Worm (Caenorhabditis elegans) whole organism, L1 larva: ENCODE results near the gene F18A12.2.

Source experiments
- C04F5.9 ChIP-seq: sonication (generic microtip); optimal IDR thresholded peaks from 2 replicates; lab custom pipeline; 2016; ENCODE audit warnings: missing genetic modification characterization, missing compliant biosample characterization
- C34B4.2 ChIP-seq: sonication (generic microtip); optimal IDR thresholded peaks from 2 replicates; lab custom pipeline; 2017; ENCODE audit warnings: mild to moderate bottlenecking, missing genetic modification characterization, missing compliant biosample characterization
- aha-1 ChIP-seq: fragments of 150-350 bp; optimal IDR thresholded peaks from 2 replicates; lab custom pipeline; 2014; ENCODE audit warnings: missing biosample characterization, missing genetic modification characterization
- aly-2 ChIP-seq: fragments of 150-350 bp; optimal IDR thresholded peaks from 2 replicates; lab custom pipeline; 2014; ENCODE audit warnings: missing biosample characterization, missing genetic modification characterization
- ama-1 ChIP-seq: fragments of 150-350 bp; optimal IDR thresholded peaks from 2 replicates; lab custom pipeline; 2014
- blmp-1 ChIP-seq: fragments of 150-350 bp; optimal IDR thresholded peaks from 2 replicates; lab custom pipeline; 2014; ENCODE audit warnings: missing biosample characterization, missing genetic modification characterization
- ceh-63 ChIP-seq: fragments of 200-800 bp; sonication (Bioruptor generic); optimal IDR thresholded peaks from 2 replicates; lab custom pipeline; 2018; ENCODE audit warnings: mild to moderate bottlenecking, missing genetic modification characterization, missing compliant biosample characterization
- ceh-82 ChIP-seq, 3 experiments: fragments of 150-350 bp in 1 of 3; sonication (generic microtip) in 2 of 3; optimal IDR thresholded peaks; 2 replicates each; lab custom pipeline; 2014 to 2017; ENCODE audit warnings: missing biosample characterization in 3 of 3, missing genetic modification characterization in 3 of 3
- ceh-88 ChIP-seq: fragments of 200-800 bp; sonication (Bioruptor generic); IDR thresholded peaks from 2 replicates; pipeline ENCODE4 v1.3.6; 2022; ENCODE audit warnings: missing genetic modification characterization, missing compliant biosample characterization
- ceh-90 ChIP-seq: sonication (generic microtip); optimal IDR thresholded peaks from 2 replicates; lab custom pipeline; 2016; ENCODE audit warnings: missing genetic modification characterization, missing compliant biosample characterization
- ces-1 ChIP-seq: fragments of 150-350 bp; optimal IDR thresholded peaks from 2 replicates; lab custom pipeline; 2014; ENCODE audit warnings: missing biosample characterization, missing genetic modification reagents, missing genetic modification characterization
- dsc-1 ChIP-seq: sonication (generic microtip); optimal IDR thresholded peaks from 2 replicates; lab custom pipeline; 2016; ENCODE audit warnings: mild to moderate bottlenecking, missing genetic modification characterization, missing compliant biosample characterization
- egl-27 ChIP-seq, 2 experiments: fragments of 150-350 bp in 1 of 2; sonication (generic microtip); optimal IDR thresholded peaks; 3 replicates each; lab custom pipeline; 2017 to 2018; ENCODE audit warnings: missing biosample characterization in 2 of 2, missing genetic modification characterization in 2 of 2, missing genetic modification reagents in 2 of 2
- elt-3 ChIP-seq, 6 experiments: fragments of 150-350 bp in 1 of 6; sonication (generic microtip); optimal IDR thresholded peaks; 2 replicates each; lab custom pipeline; 2017 to 2018; ENCODE audit warnings: missing biosample characterization in 6 of 6, missing genetic modification characterization in 6 of 6, inconsistent platforms in 1 of 6
- ets-5 ChIP-seq: fragments of 200-800 bp; sonication (Bioruptor generic); IDR thresholded peaks from 2 replicates; pipeline ENCODE4 v1.3.6; 2022; ENCODE audit warnings: missing genetic modification characterization, missing compliant biosample characterization
- fkh-10 ChIP-seq: sonication (generic microtip); optimal IDR thresholded peaks from 2 replicates; lab custom pipeline; 2017; ENCODE audit warnings: missing biosample characterization, missing genetic modification reagents, missing genetic modification characterization
- fkh-4 ChIP-seq: sonication (generic microtip); optimal IDR thresholded peaks from 2 replicates; lab custom pipeline; 2016; ENCODE audit warnings: missing compliant biosample characterization, missing genetic modification characterization, borderline replicate concordance
- fkh-8 ChIP-seq: sonication (generic microtip); optimal IDR thresholded peaks from 2 replicates; lab custom pipeline; 2016; ENCODE audit warnings: mild to moderate bottlenecking, missing genetic modification characterization, missing compliant biosample characterization
- fos-1 ChIP-seq: fragments of 150-350 bp; optimal IDR thresholded peaks from 2 replicates; lab custom pipeline; 2014; ENCODE audit warnings: missing biosample characterization, missing genetic modification characterization
- hpl-2 ChIP-seq: fragments of 150-350 bp; optimal IDR thresholded peaks from 2 replicates; lab custom pipeline; 2014; ENCODE audit warnings: missing biosample characterization, missing genetic modification reagents, missing genetic modification characterization
- irx-1 ChIP-seq: sonication (generic microtip); optimal IDR thresholded peaks from 2 replicates; lab custom pipeline; 2016; ENCODE audit warnings: missing genetic modification characterization, missing compliant biosample characterization
- isw-1 ChIP-seq: fragments of 200-800 bp; sonication (Bioruptor generic); IDR thresholded peaks from 2 replicates; pipeline ENCODE4 v1.3.6; 2022; ENCODE audit warnings: missing genetic modification characterization, missing compliant biosample characterization
- lin-13 ChIP-seq: fragments of 150-350 bp; optimal IDR thresholded peaks from 2 replicates; lab custom pipeline; 2014; ENCODE audit warnings: missing biosample characterization, missing genetic modification reagents, missing genetic modification characterization
- lin-14 ChIP-seq: fragments of 200-800 bp; sonication (Bioruptor generic); optimal IDR thresholded peaks from 2 replicates; lab custom pipeline; 2018; ENCODE audit warnings: mild to moderate bottlenecking, missing genetic modification characterization, moderate library complexity, missing compliant biosample characterization
- lin-15B ChIP-seq: fragments of 150-350 bp; sonication (generic microtip); optimal IDR thresholded peaks from 3 replicates; lab custom pipeline; 2014; ENCODE audit warnings: missing biosample characterization, missing genetic modification characterization
- lin-39 ChIP-seq: fragments of 150-350 bp; optimal IDR thresholded peaks from 2 replicates; lab custom pipeline; 2014; ENCODE audit warnings: missing biosample characterization, missing genetic modification reagents, missing genetic modification characterization
- lir-3 ChIP-seq: sonication (generic microtip); optimal IDR thresholded peaks from 2 replicates; lab custom pipeline; 2016; ENCODE audit warnings: mild to moderate bottlenecking, missing genetic modification characterization, moderate library complexity, missing compliant biosample characterization; ENCODE audit not compliant: poor library complexity
- lsy-2 ChIP-seq, 2 experiments: fragments of 150-350 bp; optimal IDR thresholded peaks; 2 replicates each; lab custom pipeline; 2014; ENCODE audit warnings: missing biosample characterization in 2 of 2, missing genetic modification characterization in 2 of 2
- mdl-1 ChIP-seq, 2 experiments: fragments of 150-350 bp; optimal IDR thresholded peaks; 2 replicates each; lab custom pipeline; 2014 to 2017; ENCODE audit warnings: missing biosample characterization in 2 of 2, missing genetic modification characterization in 2 of 2, inconsistent platforms in 1 of 2
- nhr-19 ChIP-seq: fragments of 200-800 bp; sonication (Bioruptor generic); conservative IDR thresholded peaks from 2 replicates; pipeline ENCODE4 v1.3.6; 2022; ENCODE audit warnings: missing genetic modification characterization, missing compliant biosample characterization
- nhr-20 ChIP-seq: sonication (generic microtip); optimal IDR thresholded peaks from 2 replicates; lab custom pipeline; 2016; ENCODE audit warnings: mild to moderate bottlenecking, missing genetic modification characterization, missing compliant biosample characterization
- nhr-237 ChIP-seq: fragments of 150-350 bp; optimal IDR thresholded peaks from 2 replicates; lab custom pipeline; 2014; ENCODE audit warnings: missing biosample characterization, missing genetic modification characterization
- nhr-71 ChIP-seq: sonication (generic microtip); optimal IDR thresholded peaks from 2 replicates; lab custom pipeline; 2016; ENCODE audit warnings: mild to moderate bottlenecking, missing genetic modification characterization, moderate library complexity, missing compliant biosample characterization
- pag-3 ChIP-seq: sonication (generic microtip); optimal IDR thresholded peaks from 2 replicates; lab custom pipeline; 2017; ENCODE audit warnings: missing genetic modification characterization, mild to moderate bottlenecking, missing compliant biosample characterization, antibody characterized with exemption, borderline replicate concordance; ENCODE audit not compliant: insufficient read depth
- pqm-1 ChIP-seq: sonication (generic microtip); optimal IDR thresholded peaks from 3 replicates; lab custom pipeline; 2017; ENCODE audit warnings: missing biosample characterization, missing genetic modification characterization
- rnt-1 ChIP-seq: sonication (generic microtip); optimal IDR thresholded peaks from 2 replicates; lab custom pipeline; 2016; ENCODE audit warnings: mild to moderate bottlenecking, missing genetic modification characterization, moderate library complexity, missing compliant biosample characterization
- skn-1 ChIP-seq: fragments of 150-350 bp; optimal IDR thresholded peaks from 2 replicates; lab custom pipeline; 2014; ENCODE audit warnings: missing biosample characterization, missing genetic modification characterization
- snu-23 ChIP-seq: sonication (generic microtip); optimal IDR thresholded peaks from 2 replicates; lab custom pipeline; 2016; ENCODE audit warnings: missing genetic modification characterization, missing compliant biosample characterization
- sup-37 ChIP-seq: fragments of 200-800 bp; sonication (Bioruptor generic); optimal IDR thresholded peaks from 2 replicates; lab custom pipeline; 2018; ENCODE audit warnings: mild to moderate bottlenecking, missing genetic modification characterization, missing compliant biosample characterization
- swsn-7 ChIP-seq: sonication (generic microtip); optimal IDR thresholded peaks from 2 replicates; lab custom pipeline; 2016; ENCODE audit warnings: missing genetic modification characterization, missing compliant biosample characterization
- tbx-2 ChIP-seq: sonication (generic microtip); optimal IDR thresholded peaks from 2 replicates; lab custom pipeline; 2016; ENCODE audit warnings: missing genetic modification characterization, missing compliant biosample characterization
- tlp-1 ChIP-seq: fragments of 150-350 bp; optimal IDR thresholded peaks from 2 replicates; lab custom pipeline; 2014; ENCODE audit warnings: missing biosample characterization, missing genetic modification characterization
- unc-30 ChIP-seq: sonication (generic microtip); optimal IDR thresholded peaks from 2 replicates; lab custom pipeline; 2017; ENCODE audit warnings: missing biosample characterization, missing genetic modification characterization
- unc-62 ChIP-seq: fragments of 150-350 bp; optimal IDR thresholded peaks from 2 replicates; lab custom pipeline; 2014; ENCODE audit warnings: missing biosample characterization, missing genetic modification reagents, missing genetic modification characterization
- unc-86 ChIP-seq: sonication (generic microtip); optimal IDR thresholded peaks from 2 replicates; lab custom pipeline; 2016; ENCODE audit warnings: missing genetic modification characterization, missing compliant biosample characterization
- xbp-1 ChIP-seq: sonication (generic microtip); optimal IDR thresholded peaks from 2 replicates; lab custom pipeline; 2016; ENCODE audit warnings: missing genetic modification characterization, missing compliant biosample characterization
- zip-4 ChIP-seq: fragments of 200-800 bp; sonication (Bioruptor generic); optimal IDR thresholded peaks from 2 replicates; lab custom pipeline; 2018; ENCODE audit warnings: mild to moderate bottlenecking, missing genetic modification characterization, moderate library complexity, missing compliant biosample characterization

The F18A12.2 gene

ce11 chrII:3436412-3436811 is 21.8 kb downstream of the F18A12.2 start, which contains the start of gene skpo-2:
skpo-2 (minus strand) TSS chrII:3436512.
- TF ChIP-seq pag-3 (tag; lab: Kevin White, UChicago) (no peak), fkh-10 (GFP tag; lab: Kevin White, UChicago) (no peak), unc-30 (tag; lab: Kevin White, UChicago) (no peak), ceh-63 (GFP tag; lab: Kevin White, UChicago) (no peak)

- TF ChIP-seq snu-23 (GFP tag; lab: Kevin White, UChicago) (no peak), isw-1 (GFP tag; lab: Robert Waterston, UW) (no peak), lin-14 (no peak), lin-13 (no peak), nhr-237 (tag; lab: Kevin White, UChicago) (no peak), mdl-1 (tag; optimal IDR thresholded peaks at IDR 0.05; lab: Kevin White, UChicago) (no peak), skn-1 (tag; lab: Kevin White, UChicago) (no peak), rnt-1 (tag; lab: Kevin White, UChicago) (no peak), ets-5 (GFP tag; lab: Robert Waterston, UW) (no peak), ama-1 (lab: Kevin White, UChicago) (no peak), blmp-1 (no peak), lin-15B (tag; lab: Kevin White, UChicago) (no peak), ceh-88 (GFP tag; lab: Robert Waterston, UW) (no peak), irx-1 (tag; lab: Kevin White, UChicago) (no peak), fkh-8 (tag; lab: Kevin White, UChicago) (no peak), C04F5.9 (tag; lab: Kevin White, UChicago) (no peak), nhr-71 (no peak), swsn-7 (tag; lab: Kevin White, UChicago) (no peak), unc-30 (tag; lab: Kevin White, UChicago) (no peak), C34B4.2 (tag; lab: Kevin White, UChicago) (no peak)
Observed at ce11 chrII:3437393-3437792, 22.7 kb downstream of the F18A12.2 start.

- no peak for TF ChIP-seq nhr-20 (tag; lab: Kevin White, UChicago)
- peak; percentile 90 for TF ChIP-seq blmp-1
- no peak for TF ChIP-seq hpl-2 (GFP tag; lab: Kevin White, UChicago)
Observed at ce11 chrII:3438280-3438679, 23.6 kb downstream of the F18A12.2 start.

ce11 chrII:3439244-3439698 is 24.6 kb downstream of the F18A12.2 start:
- TF ChIP-seq lin-13 (no peak), lsy-2 (tag; optimal IDR thresholded peaks at IDR 0.05; lab: Kevin White, UChicago) (no peak), snu-23 (GFP tag; lab: Kevin White, UChicago) (peak; percentile 38), ceh-63 (GFP tag; lab: Kevin White, UChicago) (no peak), lin-39 (tag; lab: Kevin White, UChicago) (no peak), fkh-4 (tag; lab: Kevin White, UChicago) (no peak), pqm-1 (tag; lab: Kevin White, UChicago) (peak; percentile 43), sup-37 (peak; percentile 10), lir-3 (no peak), zip-4 (GFP tag; lab: Kevin White, UChicago) (no peak), aly-2 (tag; lab: Kevin White, UChicago) (no peak), elt-3 (tag; optimal IDR thresholded peaks at IDR 0.05; lab: Kevin White, UChicago) (peak in 3 of 6 experiments; percentile 45 to 62 (median 46)), ets-5 (GFP tag; lab: Robert Waterston, UW) (no peak), nhr-237 (tag; lab: Kevin White, UChicago) (no peak), nhr-19 (GFP tag; lab: Robert Waterston, UW) (peak; percentile 64), ceh-90 (tag; lab: Kevin White, UChicago) (no peak), aha-1 (tag; lab: Kevin White, UChicago) (no peak), ceh-82 (tag; optimal IDR thresholded peaks at IDR 0.05; lab: Kevin White, UChicago) (peak in 1 of 3 experiments; percentile 3), dsc-1 (tag; lab: Kevin White, UChicago) (no peak), blmp-1 (peak; percentile 66), fos-1 (tag; lab: Kevin White, UChicago) (no peak), egl-27 (tag; optimal IDR thresholded peaks at IDR 0.05; lab: Kevin White, UChicago) (no peak), ces-1 (no peak), C34B4.2 (tag; lab: Kevin White, UChicago) (no peak), unc-86 (tag; lab: Kevin White, UChicago) (no peak), tlp-1 (tag; lab: Kevin White, UChicago) (peak; percentile 62), tbx-2 (tag; lab: Kevin White, UChicago) (peak; percentile 22), xbp-1 (tag; lab: Kevin White, UChicago) (peak; percentile 4), swsn-7 (tag; lab: Kevin White, UChicago) (no peak), unc-62 (GFP tag; lab: Kevin White, UChicago) (no peak)
